Worm (Caenorhabditis elegans) whole organism, midembryonic: ENCODE data around the gene ssq-2.

Experiments
- cog-1 ChIP-seq: sonication (generic microtip); optimal IDR thresholded peaks from 2 replicates; lab custom pipeline; 2016; ENCODE audit warnings: missing genetic modification characterization, missing compliant biosample characterization
- flt-1 ChIP-seq: fragments of 200-800 bp; sonication (Bioruptor generic); IDR thresholded peaks from 2 replicates; pipeline ENCODE4 v1.3.6; 2022; ENCODE audit warnings: missing genetic modification characterization, missing compliant biosample characterization
- tab-1 ChIP-seq: fragments of 200-800 bp; sonication (Bioruptor generic); IDR thresholded peaks from 2 replicates; pipeline ENCODE4 v1.3.6; 2022; ENCODE audit warnings: missing genetic modification characterization, missing compliant biosample characterization

DNA sequence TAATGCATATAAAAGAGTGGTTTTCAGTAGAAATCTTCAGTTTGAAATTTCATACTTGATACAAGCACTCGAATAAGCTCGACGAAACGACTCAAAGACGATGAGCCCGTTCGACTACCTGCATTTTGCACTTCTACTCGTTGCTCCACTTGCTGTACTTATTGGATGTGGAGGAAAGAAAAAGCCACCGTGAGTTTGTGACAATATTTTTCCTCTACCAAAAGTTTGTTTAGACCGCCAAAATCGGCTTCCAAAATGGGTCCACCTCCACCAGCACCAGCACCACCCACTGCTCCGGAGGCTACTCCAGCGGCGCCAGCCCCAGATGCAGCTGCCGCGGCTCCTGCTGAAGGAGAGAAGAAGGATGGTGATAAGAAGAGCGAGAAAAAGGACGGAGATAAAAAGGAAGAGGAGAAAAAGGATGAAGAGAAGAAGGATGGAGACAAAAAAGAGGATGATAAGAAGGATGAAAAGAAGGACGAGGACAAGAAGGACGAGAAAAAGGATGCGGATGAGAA lies 18.7 kb upstream of the ssq-2 start, which contains the start of gene E03H12.5:
- TF ChIP-seq cog-1 (tag; lab: Kevin White, UChicago) (no peak), tab-1 (GFP tag; lab: Robert Waterston, UW) (no peak), flt-1 (GFP tag; lab: Robert Waterston, UW) (no peak)
